Fruit fly (Drosophila melanogaster) whole organism, embryonic: ENCODE measurements around the gene Ets97D.

Experiments
- Antp ChIP-seq: fragments of 200-800 bp; sonication (Bioruptor generic); optimal IDR thresholded peaks from 3 replicates; lab custom pipeline; 2016; ENCODE audit warnings: missing biosample characterization, missing genetic modification characterization
- Asciz ChIP-seq: fragments of 200-800 bp; sonication (Bioruptor generic); optimal IDR thresholded peaks from 2 replicates; lab custom pipeline; 2017; ENCODE audit warnings: missing biosample characterization, mild to moderate bottlenecking, missing genetic modification characterization, missing genetic modification reagents
- Atf3 ChIP-seq: fragments of 200-800 bp; sonication (Bioruptor generic); optimal IDR thresholded peaks from 3 replicates; lab custom pipeline; 2016; ENCODE audit warnings: missing biosample characterization, missing genetic modification characterization
- Bdp1 ChIP-seq: fragments of 200-800 bp; sonication (Bioruptor generic); optimal IDR thresholded peaks from 3 replicates; lab custom pipeline; 2016; ENCODE audit warnings: missing biosample characterization, missing genetic modification characterization
- BtbVII ChIP-seq: fragments of 200-800 bp; sonication (Bioruptor generic); optimal IDR thresholded peaks from 3 replicates; lab custom pipeline; 2017; ENCODE audit warnings: missing biosample characterization, mild to moderate bottlenecking, missing genetic modification characterization
- CG10565 ChIP-seq: fragments of 200-800 bp; sonication (Bioruptor generic); optimal IDR thresholded peaks from 3 replicates; lab custom pipeline; 2016; ENCODE audit warnings: missing biosample characterization, mild to moderate bottlenecking, missing genetic modification characterization
- CG15479 ChIP-seq: fragments of 200-800 bp; sonication (Bioruptor generic); optimal IDR thresholded peaks from 3 replicates; lab custom pipeline; 2019; ENCODE audit warnings: missing biosample characterization, mild to moderate bottlenecking, missing genetic modification characterization, moderate library complexity
- CG1647 ChIP-seq: fragments of 200-800 bp; sonication (Bioruptor generic); optimal IDR thresholded peaks from 3 replicates; lab custom pipeline; 2016; ENCODE audit warnings: missing biosample characterization, missing genetic modification characterization
- CG17385 ChIP-seq: fragments of 200-800 bp; sonication (Bioruptor generic); optimal IDR thresholded peaks from 3 replicates; lab custom pipeline; 2018; ENCODE audit warnings: missing biosample characterization, mild to moderate bottlenecking, missing genetic modification characterization
- CG2116 ChIP-seq: fragments of 200-800 bp; sonication (Bioruptor generic); optimal IDR thresholded peaks from 3 replicates; lab custom pipeline; 2018; ENCODE audit warnings: missing biosample characterization, mild to moderate bottlenecking, missing genetic modification characterization
- CG2120 ChIP-seq: fragments of 200-800 bp; sonication (Bioruptor generic); optimal IDR thresholded peaks from 3 replicates; lab custom pipeline; 2016; ENCODE audit warnings: missing biosample characterization, missing genetic modification characterization
- CG30403 ChIP-seq: fragments of 200-800 bp; sonication (Bioruptor generic); optimal IDR thresholded peaks from 3 replicates; lab custom pipeline; 2016; ENCODE audit warnings: missing biosample characterization, missing genetic modification characterization
- CG4424 ChIP-seq: fragments of 200-800 bp; sonication (Bioruptor generic); optimal IDR thresholded peaks from 3 replicates; lab custom pipeline; 2016; ENCODE audit warnings: missing biosample characterization, missing genetic modification characterization
- CG4617 ChIP-seq: fragments of 200-800 bp; sonication (Bioruptor generic); optimal IDR thresholded peaks from 3 replicates; lab custom pipeline; 2016; ENCODE audit warnings: missing biosample characterization, missing genetic modification characterization, borderline replicate concordance
- CG5245 ChIP-seq: fragments of 200-800 bp; sonication (Bioruptor generic); optimal IDR thresholded peaks from 3 replicates; lab custom pipeline; 2016; ENCODE audit warnings: missing biosample characterization, missing genetic modification characterization
- Chrac-16 ChIP-seq: fragments of 200-800 bp; sonication (Bioruptor generic); optimal IDR thresholded peaks from 3 replicates; lab custom pipeline; 2016; ENCODE audit warnings: missing biosample characterization, missing genetic modification characterization
- ERR ChIP-seq: fragments of 200-800 bp; sonication (Bioruptor generic); optimal IDR thresholded peaks from 2 replicates; lab custom pipeline; 2016; ENCODE audit warnings: missing biosample characterization, missing genetic modification characterization
- H2.0 ChIP-seq: fragments of 200-800 bp; sonication (Bioruptor generic); IDR thresholded peaks from 2 replicates; pipeline ENCODE4 v1.3.6; 2022; ENCODE audit warnings: missing biosample characterization, missing genetic modification characterization
- Hand ChIP-seq: fragments of 200-800 bp; sonication (Bioruptor generic); optimal IDR thresholded peaks from 2 replicates; lab custom pipeline; 2017; ENCODE audit warnings: mild to moderate bottlenecking, missing biosample characterization, missing genetic modification reagents, missing genetic modification characterization
- Med ChIP-seq: fragments of 200-800 bp; sonication (Bioruptor generic); peaks from one replicate; lab custom pipeline; 2016; ENCODE audit warnings: missing biosample characterization, missing genetic modification characterization, mild to moderate bottlenecking, inconsistent platforms, moderate library complexity
- NK7.1 ChIP-seq: fragments of 200-800 bp; sonication (Bioruptor generic); optimal IDR thresholded peaks from 3 replicates; lab custom pipeline; 2016; ENCODE audit warnings: missing biosample characterization, missing genetic modification characterization
- Nf-YB ChIP-seq: fragments of 200-800 bp; sonication (Bioruptor generic); optimal IDR thresholded peaks from 3 replicates; lab custom pipeline; 2019; ENCODE audit warnings: missing biosample characterization, mild to moderate bottlenecking, missing genetic modification characterization, moderate library complexity
- Nf-YC ChIP-seq: fragments of 200-800 bp; optimal IDR thresholded peaks from 3 replicates; lab custom pipeline; 2019; ENCODE audit warnings: missing biosample characterization, mild to moderate bottlenecking, missing genetic modification characterization, moderate library complexity
- Ptx1 ChIP-seq: fragments of 200-800 bp; sonication (Bioruptor generic); IDR thresholded peaks from 2 replicates; pipeline ENCODE4 v1.3.6; 2022; ENCODE audit warnings: missing biosample characterization, missing genetic modification characterization
- Tbp ChIP-seq: fragments of >200 bp; optimal IDR thresholded peaks from 2 replicates; lab custom pipeline; 2018; ENCODE audit warnings: missing biosample characterization, missing genetic modification characterization
- al ChIP-seq: fragments of 200-800 bp; sonication (Bioruptor generic); IDR thresholded peaks from 2 replicates; pipeline ENCODE4 v1.3.6; 2022; ENCODE audit warnings: missing biosample characterization, missing genetic modification characterization
- amos ChIP-seq: fragments of 200-800 bp; sonication (Bioruptor generic); IDR thresholded peaks from 2 replicates; pipeline ENCODE4 v1.3.6; 2022; ENCODE audit warnings: missing biosample characterization, missing genetic modification characterization; ENCODE audit not compliant: partially characterized antibody
- corto ChIP-seq: fragments of 200-800 bp; sonication (Bioruptor generic); optimal IDR thresholded peaks from 2 replicates; lab custom pipeline; 2016; ENCODE audit warnings: missing biosample characterization, mild to moderate bottlenecking, missing genetic modification characterization, moderate library complexity
- ewg ChIP-seq: fragments of 200-800 bp; sonication (Bioruptor generic); optimal IDR thresholded peaks from 3 replicates; lab custom pipeline; 2017; ENCODE audit warnings: mild to moderate bottlenecking, missing biosample characterization, missing genetic modification reagents, missing genetic modification characterization
- fd3F ChIP-seq: fragments of 200-800 bp; sonication (Bioruptor generic); optimal IDR thresholded peaks from 2 replicates; lab custom pipeline; 2018; ENCODE audit warnings: missing biosample characterization, mild to moderate bottlenecking, missing genetic modification characterization, moderate library complexity
- fd96Cb ChIP-seq: fragments of 200-800 bp; sonication (Bioruptor generic); optimal IDR thresholded peaks from 2 replicates; lab custom pipeline; 2018; ENCODE audit warnings: missing biosample characterization, mild to moderate bottlenecking, missing genetic modification characterization, moderate library complexity
- ftz-f1 ChIP-seq: fragments of 200-800 bp; sonication (Bioruptor generic); optimal IDR thresholded peaks from 2 replicates; lab custom pipeline; 2016; ENCODE audit warnings: missing biosample characterization, missing genetic modification characterization
- fu2 ChIP-seq: fragments of 200-800 bp; sonication (Bioruptor generic); optimal IDR thresholded peaks from 2 replicates; lab custom pipeline; 2016; ENCODE audit warnings: missing biosample characterization, missing genetic modification characterization
- hb ChIP-seq: fragments of 200-800 bp; sonication (Bioruptor generic); IDR thresholded peaks from 3 replicates; pipeline ENCODE4 v1.3.6; 2022; ENCODE audit warnings: missing biosample characterization, missing genetic modification characterization; ENCODE audit not compliant: partially characterized antibody
- nau ChIP-seq: fragments of 200-800 bp; sonication (Bioruptor generic); optimal IDR thresholded peaks from 3 replicates; lab custom pipeline; 2017; ENCODE audit warnings: missing biosample characterization, mild to moderate bottlenecking, missing genetic modification characterization, missing genetic modification reagents
- nom ChIP-seq: fragments of 200-800 bp; sonication (Bioruptor generic); optimal IDR thresholded peaks from 2 replicates; lab custom pipeline; 2017; ENCODE audit warnings: missing biosample characterization, missing genetic modification characterization, mild to moderate bottlenecking, moderate library complexity, missing genetic modification reagents
- onecut ChIP-seq: fragments of 200-800 bp; sonication (Bioruptor generic); IDR thresholded peaks from 2 replicates; pipeline ENCODE4 v1.3.6; 2022; ENCODE audit warnings: missing biosample characterization, missing genetic modification characterization
- pan ChIP-seq, 4 experiments: fragments of >200 bp in 3 of 4; fragments of 200-800 bp in 1 of 4; sonication (Bioruptor generic) in 1 of 4; optimal IDR thresholded peaks in 3 of 4; IDR thresholded peaks in 1 of 4; 2 replicates each; pipeline versions ENCODE4 v1.3.6 to Lab custom; 2017 to 2022; ENCODE audit warnings: missing biosample characterization in 2 of 4, missing genetic modification characterization in 2 of 4, mixed read lengths in 1 of 4
- pho ChIP-seq: fragments of 200-800 bp; sonication (Bioruptor generic); optimal IDR thresholded peaks from 2 replicates; lab custom pipeline; 2016; ENCODE audit warnings: missing biosample characterization, missing genetic modification characterization
- prd ChIP-seq, 3 experiments: fragments of >200 bp in 2 of 3; fragments of 200-800 bp in 1 of 3; sonication (Bioruptor generic) in 1 of 3; optimal IDR thresholded peaks in 2 of 3; IDR thresholded peaks in 1 of 3; 2 replicates in 2 of 3; 3 replicates in 1 of 3; pipeline versions ENCODE4 v1.3.6 to Lab custom; 2017 to 2022; ENCODE audit warnings: missing biosample characterization in 1 of 3, missing genetic modification characterization in 1 of 3
- repo ChIP-seq: fragments of 200-800 bp; sonication (Bioruptor generic); optimal IDR thresholded peaks from 2 replicates; lab custom pipeline; 2016; ENCODE audit warnings: missing biosample characterization, missing genetic modification characterization
- run ChIP-seq: fragments of 200-800 bp; sonication (Bioruptor generic); optimal IDR thresholded peaks from 3 replicates; lab custom pipeline; 2018; ENCODE audit warnings: missing biosample characterization, mild to moderate bottlenecking, missing genetic modification characterization
- salm ChIP-seq: fragments of 200-800 bp; sonication (Bioruptor generic); optimal IDR thresholded peaks from 2 replicates; lab custom pipeline; 2018; ENCODE audit warnings: missing biosample characterization, mild to moderate bottlenecking, missing genetic modification characterization
- tup ChIP-seq: fragments of 200-800 bp; sonication (Bioruptor generic); optimal IDR thresholded peaks from 2 replicates; lab custom pipeline; 2016; ENCODE audit warnings: missing biosample characterization, mild to moderate bottlenecking, missing genetic modification characterization, moderate library complexity
- unc-4 ChIP-seq: fragments of 200-800 bp; sonication (Bioruptor generic); IDR thresholded peaks from 2 replicates; pipeline ENCODE4 v1.3.6; 2022; ENCODE audit warnings: missing biosample characterization, missing genetic modification characterization; ENCODE audit not compliant: partially characterized antibody
- zfh2 ChIP-seq: fragments of 200-800 bp; sonication (Bioruptor generic); optimal IDR thresholded peaks from 2 replicates; lab custom pipeline; 2016; ENCODE audit warnings: missing biosample characterization, missing genetic modification characterization

Ets97D gene

dm6 chr3R:26956376-26957062 is 43.8 kb upstream of the Ets97D start (continued):
- no peak for TF ChIP-seq Nf-YB (GFP tag; lab: Kevin White, UChicago)
- no peak for TF ChIP-seq run
- no peak for TF ChIP-seq fd3F (GFP tag; lab: Kevin White, UChicago)
- TF ChIP-seq Nf-YC (tag; lab: Kevin White, UChicago), result no peak
- TF ChIP-seq Antp (GFP tag; lab: Kevin White, UChicago), result no peak
- TF ChIP-seq ewg, result no peak
- no peak for TF ChIP-seq CG1647 (GFP tag; lab: Kevin White, UChicago)
- TF ChIP-seq Atf3, result no peak
- TF ChIP-seq fu2 (GFP tag; lab: Kevin White, UChicago), result no peak
- no peak for TF ChIP-seq CG10565 (GFP tag; lab: Kevin White, UChicago)
- peak; percentile 10 for TF ChIP-seq CG2120 (GFP tag; lab: Kevin White, UChicago)
- no peak for TF ChIP-seq tup
- TF ChIP-seq CG17385 (GFP tag; lab: Kevin White, UChicago), result peak; percentile 34

- TF ChIP-seq al (GFP tag; lab: Robert Waterston, UW) (no peak), hb (GFP tag; lab: Robert Waterston, UW) (0 out of 3 replicates have a peak, but pooled peaks have one; percentile 25), CG2116 (GFP tag; lab: Kevin White, UChicago) (no peak), Med (GFP tag; lab: Kevin White, UChicago) (peak; percentile 61), CG4424 (GFP tag; lab: Kevin White, UChicago) (no peak), onecut (GFP tag; lab: Robert Waterston, UW) (peak; percentile 38; the same call in 1 of the 2 replicates), unc-4 (no peak), CG15479 (no peak), ERR (no peak), ftz-f1 (GFP tag; lab: Kevin White, UChicago) (peak; percentile 47)
Observed at dm6 chr3R:26955527-26955926, 42.8 kb upstream of the Ets97D start.

- TF ChIP-seq NK7.1 (GFP tag; lab: Kevin White, UChicago) (no peak), Asciz (GFP tag; lab: Kevin White, UChicago) (peak; percentile 85), BtbVII (GFP tag; lab: Kevin White, UChicago) (peak; percentile 38), Hand (GFP tag; lab: Kevin White, UChicago) (no peak), nau (peak; percentile 48), fd96Cb (tag; lab: Kevin White, UChicago) (peak; percentile 84), pho (GFP tag; lab: Kevin White, UChicago) (no peak), Bdp1 (no peak), repo (GFP tag; lab: Kevin White, UChicago) (no peak), corto (GFP tag; lab: Kevin White, UChicago) (peak; percentile 80), prd (optimal IDR thresholded peaks at IDR 0.05; lab: Kevin White, UChicago) (no peak), prd (GFP tag; IDR thresholded peaks at IDR 0.05; lab: Robert Waterston, UW) (peak; percentile 86), CG4617 (GFP tag; lab: Kevin White, UChicago) (peak; percentile 19), nom (GFP tag; lab: Kevin White, UChicago) (peak; percentile 94), CG5245 (GFP tag; lab: Kevin White, UChicago) (no peak), pan (optimal IDR thresholded peaks at IDR 0.05; lab: Kevin White, UChicago) (no peak), pan (GFP tag; optimal IDR thresholded peaks at IDR 0.05 in 1 of 2, IDR thresholded peaks at IDR 0.05 in 1 of 2) (peak in 1 of 2 experiments; percentile 87), Tbp (no peak), Chrac-16 (GFP tag; lab: Kevin White, UChicago) (peak; percentile 54), zfh2 (GFP tag; lab: Kevin White, UChicago) (no peak), CG30403 (GFP tag; lab: Kevin White, UChicago) (peak; percentile 55), Ptx1 (GFP tag; lab: Robert Waterston, UW) (peak; percentile 90), amos (no peak), salm (tag; lab: Kevin White, UChicago) (peak; percentile 65), H2.0 (peak; percentile 81)
Observed at dm6 chr3R:26954020-26954672, 41.5 kb upstream of the Ets97D start.
